Worm (Caenorhabditis elegans): ENCODE measurements around the gene W04E12.5.

The W04E12.5 gene

DNA sequence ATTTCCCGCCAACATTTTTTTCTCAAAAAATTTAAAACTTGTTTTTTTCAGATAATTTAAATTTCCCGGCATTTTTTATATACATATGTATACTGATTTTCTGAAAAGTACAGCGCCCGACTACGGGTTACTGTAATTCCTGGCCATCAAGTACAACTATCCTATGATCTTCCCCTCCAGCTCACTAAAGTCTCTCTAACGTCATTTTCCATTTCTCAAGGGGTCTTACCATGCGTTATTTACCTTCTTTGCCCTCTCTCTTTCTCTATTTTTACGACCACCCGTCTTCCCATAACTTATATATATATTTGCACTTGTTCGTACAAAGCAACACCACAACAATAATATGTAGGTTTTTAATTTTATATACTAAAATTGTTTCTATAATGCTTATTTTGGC lies 10.3 kb downstream of the W04E12.5 start, which contains the start of gene W04E12.9:
Gene W04E12.9 (plus strand): TSS at position 301 of the 400 bp plus-strand sequence.
- TF ChIP-seq mls-2 (tag; optimal IDR thresholded peaks at IDR 0.05) (no peak), ceh-39 (tag; optimal IDR thresholded peaks at IDR 0.05) (no peak), mep-1 (tag; optimal IDR thresholded peaks at IDR 0.05) (no peak), ceh-83 (GFP tag; optimal IDR thresholded peaks at IDR 0.05) (no peak), nhr-76 (tag; optimal IDR thresholded peaks at IDR 0.05) (no peak), drap-1 (GFP tag; optimal IDR thresholded peaks at IDR 0.05) (no peak), bed-3 (GFP tag; optimal IDR thresholded peaks at IDR 0.05) (no peak)

DNA sequence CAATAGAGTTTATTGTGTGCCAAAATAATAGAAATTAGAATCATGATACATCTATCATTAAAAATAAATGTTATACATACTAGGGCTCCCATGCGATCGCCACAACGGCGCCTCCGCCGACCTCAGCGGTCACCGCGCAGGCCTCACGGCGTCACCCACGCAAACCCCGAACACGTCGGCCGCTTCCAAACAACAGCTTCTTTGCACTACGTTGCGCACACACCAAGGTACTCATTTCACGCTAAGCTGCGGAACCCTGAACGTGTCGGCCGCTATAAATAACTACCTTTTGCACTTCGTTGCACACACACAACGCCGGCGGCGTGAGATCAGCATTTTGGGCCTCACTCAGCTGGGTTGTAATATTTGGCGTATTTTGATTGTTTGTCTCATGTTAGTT lies 13.3 kb downstream of the W04E12.5 start:
- TF ChIP-seq hlh-1 (tag; optimal IDR thresholded peaks at IDR 0.05) (no peak), mep-1 (tag; optimal IDR thresholded peaks at IDR 0.05) (no peak)

DNA sequence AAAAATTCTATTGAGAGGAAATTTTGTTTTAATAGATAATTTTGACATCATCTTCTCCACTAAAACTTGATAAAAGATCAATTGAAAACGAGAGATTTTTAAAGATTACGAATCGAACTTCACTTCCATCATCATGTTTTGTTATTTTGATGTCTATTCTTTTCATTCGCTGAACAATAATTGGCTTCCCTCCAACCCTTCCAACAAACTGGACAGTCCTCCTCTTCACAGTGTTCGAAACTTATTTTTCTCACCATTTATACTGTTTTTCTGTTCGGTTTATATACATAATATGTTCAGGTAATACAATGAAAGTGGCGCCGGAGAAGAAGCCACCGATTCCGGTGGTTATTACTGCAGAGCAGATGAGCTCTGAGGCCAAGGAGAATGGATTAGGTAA lies 14.8 kb downstream of the W04E12.5 start, which contains the start of gene M162.5:
Gene M162.5 (plus strand): TSS at position 301 of the 400 bp plus-strand sequence.
- TF ChIP-seq nhr-237 (tag; optimal IDR thresholded peaks at IDR 0.05), result no peak
- no peak for TF ChIP-seq sem-2 (GFP tag; optimal IDR thresholded peaks at IDR 0.05)
- TF ChIP-seq ceh-39 (tag; optimal IDR thresholded peaks at IDR 0.05), result no peak
- TF ChIP-seq nhr-76 (tag; optimal IDR thresholded peaks at IDR 0.05), result no peak
- TF ChIP-seq M03D4.4 (tag; optimal IDR thresholded peaks at IDR 0.05), result no peak
- TF ChIP-seq snpc-4 (tag; optimal IDR thresholded peaks at IDR 0.05), result no peak
- TF ChIP-seq unc-120 (tag; optimal IDR thresholded peaks at IDR 0.05; ENCODE audit: poor library complexity, severe bottlenecking), result no peak
- no peak for TF ChIP-seq ham-2 (GFP tag; optimal IDR thresholded peaks at IDR 0.05)
- TF ChIP-seq nhr-2 (tag; optimal IDR thresholded peaks at IDR 0.05), result no peak
- TF ChIP-seq lin-32 (GFP tag; optimal IDR thresholded peaks at IDR 0.05), result no peak
- TF ChIP-seq sptf-1 (tag; optimal IDR thresholded peaks at IDR 0.05), result no peak
- TF ChIP-seq nhr-12 (tag; optimal IDR thresholded peaks at IDR 0.05), result no peak
- TF ChIP-seq bed-3 (GFP tag; optimal IDR thresholded peaks at IDR 0.05), result no peak
- TF ChIP-seq blmp-1 (tag; optimal IDR thresholded peaks at IDR 0.05), result no peak
- no peak for TF ChIP-seq zip-8 (tag; optimal IDR thresholded peaks at IDR 0.05)
- no peak for TF ChIP-seq nhr-28 (tag; optimal IDR thresholded peaks at IDR 0.05)
- TF ChIP-seq mab-5 (tag; optimal IDR thresholded peaks at IDR 0.05), result no peak
- TF ChIP-seq ces-1 (GFP tag; optimal IDR thresholded peaks at IDR 0.05), result no peak

ce11 chrV:19767719-19768118 lies 21.8 kb downstream of the W04E12.5 start:
- TF ChIP-seq ces-1 (GFP tag; optimal IDR thresholded peaks at IDR 0.05) (no peak), mab-5 (tag; optimal IDR thresholded peaks at IDR 0.05) (no peak), tbx-8 (GFP tag; optimal IDR thresholded peaks at IDR 0.05) (no peak), ceh-43 (GFP tag; optimal IDR thresholded peaks at IDR 0.05) (no peak), unc-39 (tag; optimal IDR thresholded peaks at IDR 0.05) (no peak), mls-2 (tag; optimal IDR thresholded peaks at IDR 0.05) (no peak), elt-3 (tag; optimal IDR thresholded peaks at IDR 0.05) (no peak), lin-13 (tag; optimal IDR thresholded peaks at IDR 0.05) (no peak), lsy-2 (tag; optimal IDR thresholded peaks at IDR 0.05) (no peak), M03D4.4 (tag; optimal IDR thresholded peaks at IDR 0.05) (no peak)

ce11 chrV:19771660-19772059 lies 25.7 kb downstream of the W04E12.5 start, which contains the start of gene M162.15:
TSS of gene M162.15 (minus strand) at chrV:19771760.
- TF ChIP-seq elt-3 (tag; optimal IDR thresholded peaks at IDR 0.05) (no peak), ham-2 (GFP tag; optimal IDR thresholded peaks at IDR 0.05) (no peak), bed-3 (GFP tag; optimal IDR thresholded peaks at IDR 0.05) (no peak)

ce11 chrV:19777227-19777626 lies 31.3 kb downstream of the W04E12.5 start, which contains the start of gene fbxa-118:
TSS of gene fbxa-118 (minus strand) at chrV:19777327.
- TF ChIP-seq bed-3 (GFP tag; optimal IDR thresholded peaks at IDR 0.05) (no peak), sem-2 (GFP tag; optimal IDR thresholded peaks at IDR 0.05) (no peak), mls-2 (tag; optimal IDR thresholded peaks at IDR 0.05) (no peak), unc-120 (tag; optimal IDR thresholded peaks at IDR 0.05; ENCODE audit: poor library complexity, severe bottlenecking) (no peak), tbx-8 (GFP tag; optimal IDR thresholded peaks at IDR 0.05) (no peak), ceh-43 (GFP tag; optimal IDR thresholded peaks at IDR 0.05) (no peak), nhr-2 (tag; optimal IDR thresholded peaks at IDR 0.05) (no peak), lin-32 (GFP tag; optimal IDR thresholded peaks at IDR 0.05) (no peak), unc-62 (GFP tag; optimal IDR thresholded peaks at IDR 0.05) (no peak), ceh-39 (tag; optimal IDR thresholded peaks at IDR 0.05) (no peak)
